Worm (Caenorhabditis elegans) whole organism, L2 larva: ENCODE results near the gene pfd-5.

Experiments used
- R02D3.7 ChIP-seq: fragments of 150-350 bp; optimal IDR thresholded peaks from 2 replicates; lab custom pipeline; 2014; ENCODE audit warnings: missing biosample characterization, missing genetic modification characterization
- aly-2 ChIP-seq: fragments of 150-350 bp; optimal IDR thresholded peaks from 2 replicates; lab custom pipeline; 2014; ENCODE audit warnings: missing biosample characterization, missing genetic modification characterization
- elt-3 ChIP-seq: sonication (generic microtip); optimal IDR thresholded peaks from 2 replicates; lab custom pipeline; 2017; ENCODE audit warnings: missing biosample characterization, missing genetic modification characterization
- nhr-237 ChIP-seq: fragments of 150-350 bp; optimal IDR thresholded peaks from 2 replicates; lab custom pipeline; 2014; ENCODE audit warnings: missing biosample characterization, missing genetic modification characterization
- unc-39 ChIP-seq: fragments of 150-350 bp; optimal IDR thresholded peaks from 2 replicates; lab custom pipeline; 2014; ENCODE audit warnings: missing biosample characterization, missing genetic modification characterization
- ztf-11 ChIP-seq: sonication (generic microtip); optimal IDR thresholded peaks from 2 replicates; lab custom pipeline; 2017; ENCODE audit warnings: missing biosample characterization, missing genetic modification characterization

ce11 chrIII:7170090-7170489, 28.6 kb downstream of the pfd-5 start:
- TF ChIP-seq R02D3.7 (tag; lab: Kevin White, UChicago) (no peak), ztf-11 (no peak), aly-2 (tag; lab: Kevin White, UChicago) (no peak), unc-39 (tag; lab: Kevin White, UChicago) (no peak), elt-3 (tag; lab: Kevin White, UChicago) (no peak), nhr-237 (tag; lab: Kevin White, UChicago) (no peak)
